Worm (Caenorhabditis elegans): ENCODE data around the gene mdt-11.
A peak's percentile ranks its signal among the peaks of the same experiment; 100 is the strongest.

mdt-11 gene

DNA sequence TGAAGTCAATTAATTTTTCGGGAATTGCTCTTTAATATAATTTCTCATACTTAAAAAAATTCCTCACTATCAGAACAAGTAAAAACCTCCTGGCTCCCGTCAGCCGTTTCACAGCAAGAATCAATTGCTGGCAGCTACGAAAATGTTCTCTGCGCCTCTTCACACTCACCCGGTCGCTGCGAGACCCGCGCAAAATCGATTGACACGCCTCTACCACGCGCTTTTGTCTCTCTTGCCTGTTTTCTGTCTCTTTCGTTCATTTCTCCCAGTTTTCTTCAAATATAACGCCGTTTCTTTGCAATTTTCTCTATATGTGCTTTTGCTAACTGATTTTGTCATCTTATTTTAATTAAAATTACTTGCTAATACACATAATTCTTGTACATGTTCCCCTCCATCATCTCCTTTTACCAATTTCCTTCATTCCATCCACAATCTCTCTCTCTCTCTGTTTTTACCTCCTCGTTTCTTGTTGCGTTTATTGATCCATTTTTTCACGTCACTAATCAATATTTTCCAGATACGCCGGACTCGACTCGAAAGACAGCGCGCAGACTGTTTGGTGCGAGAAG, 3.5 kb downstream of the mdt-11 start, which contains the start of gene pcf-11 (continued):
- TF ChIP-seq let-526 (GFP tag; IDR thresholded peaks at IDR 0.05) (no peak), egl-18 (GFP tag; IDR thresholded peaks at IDR 0.05) (no peak), ztf-28 (GFP tag; IDR thresholded peaks at IDR 0.05) (no peak), cebp-1 (GFP tag; IDR thresholded peaks at IDR 0.05) (no peak), cebp-1 (tag; optimal IDR thresholded peaks at IDR 0.05) (peak; percentile 47), cebp-2 (GFP tag; IDR thresholded peaks at IDR 0.05) (no peak), ZK185.1 (tag; optimal IDR thresholded peaks at IDR 0.05; ENCODE audit: poor library complexity, severe bottlenecking) (peak; percentile 5), attf-5 (GFP tag; optimal IDR thresholded peaks at IDR 0.05) (peak; percentile 26), zim-3 (tag; optimal IDR thresholded peaks at IDR 0.05) (no peak), nhr-80 (tag; optimal IDR thresholded peaks at IDR 0.05) (peak; percentile 24), lin-26 (GFP tag; IDR thresholded peaks at IDR 0.05) (no peak), C17E4.6 (GFP tag; IDR thresholded peaks at IDR 0.05) (no peak)

DNA sequence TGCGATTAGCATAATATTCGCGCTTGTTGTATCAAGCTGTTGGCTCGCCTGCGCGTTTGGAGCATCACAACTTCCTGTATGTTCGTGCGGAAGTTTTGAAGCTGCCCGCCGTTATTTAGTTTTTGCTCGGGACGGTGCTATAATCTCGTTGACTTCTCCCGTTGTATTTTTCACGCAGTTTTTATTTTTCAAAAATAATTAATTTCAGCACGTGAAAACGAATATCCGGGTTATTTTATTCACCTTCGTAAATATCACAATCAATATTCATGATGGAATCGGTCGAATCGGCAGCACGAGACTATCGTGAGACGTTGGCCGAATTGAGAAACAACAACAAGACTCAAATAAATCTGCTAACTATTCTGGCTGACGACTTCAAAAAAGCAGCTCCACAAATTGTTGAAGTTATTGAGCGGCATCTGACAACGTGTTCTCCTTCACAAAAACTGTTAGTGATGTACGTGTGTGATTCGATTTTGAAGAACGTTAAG, 4.2 kb downstream of the mdt-11 start:
- no peak for TF ChIP-seq ceh-58 (GFP tag; IDR thresholded peaks at IDR 0.05)
- no peak for TF ChIP-seq lsy-27 (tag; optimal IDR thresholded peaks at IDR 0.05; ENCODE audit: borderline replicate concordance, insufficient read depth)
- peak; percentile 52 for TF ChIP-seq lin-54 (GFP tag; optimal IDR thresholded peaks at IDR 0.05)
- TF ChIP-seq ztf-28 (GFP tag; IDR thresholded peaks at IDR 0.05): 0 out of 2 replicates have a peak, but pooled peaks have one; percentile 19
- TF ChIP-seq Y79H2A.3 (GFP tag; conservative IDR thresholded peaks at IDR 0.05): peak; percentile 67; the same call in 1 of the 2 replicates
- no peak for TF ChIP-seq F57C9.4 (tag; optimal IDR thresholded peaks at IDR 0.05)
- TF ChIP-seq Y56A3A.18 (GFP tag; IDR thresholded peaks at IDR 0.05): peak; percentile 11; the same call in 1 of the 2 replicates
- TF ChIP-seq efl-1 (GFP tag; optimal IDR thresholded peaks at IDR 0.05): no peak
- peak; percentile 55 for TF ChIP-seq D2030.7 (GFP tag; IDR thresholded peaks at IDR 0.05)
- TF ChIP-seq atf-7 (tag; optimal IDR thresholded peaks at IDR 0.05): peak; percentile 27
- peak; percentile 45; the same call in 1 of the 2 replicates for TF ChIP-seq pbrm-1 (GFP tag; IDR thresholded peaks at IDR 0.05)
- TF ChIP-seq hrde-1 (tag; optimal IDR thresholded peaks at IDR 0.05; ENCODE audit: borderline replicate concordance): peak; percentile 58
- peak; percentile 60; the same call in 1 of the 2 replicates for TF ChIP-seq K11D2.4 (GFP tag; IDR thresholded peaks at IDR 0.05)
- no peak for TF ChIP-seq cebp-2 (GFP tag; IDR thresholded peaks at IDR 0.05)
- TF ChIP-seq snpc-1.1 (tag; optimal IDR thresholded peaks at IDR 0.05; ENCODE audit: insufficient read depth): no peak
- TF ChIP-seq ets-4 (GFP tag; optimal IDR thresholded peaks at IDR 0.05): no peak
- no peak for TF ChIP-seq cebp-1 (GFP tag; IDR thresholded peaks at IDR 0.05)
- TF ChIP-seq cebp-1 (tag; optimal IDR thresholded peaks at IDR 0.05): peak; percentile 49
- 0 out of 2 replicates have a peak, but pooled peaks have one; percentile 24 for TF ChIP-seq ceh-91 (GFP tag; IDR thresholded peaks at IDR 0.05)
- peak; percentile 45 for TF ChIP-seq nhr-90 (tag; optimal IDR thresholded peaks at IDR 0.05)
- no peak for TF ChIP-seq F22D6.2 (tag; optimal IDR thresholded peaks at IDR 0.05)
- TF ChIP-seq let-607 (tag; optimal IDR thresholded peaks at IDR 0.05): peak in 1 of 2 experiments; percentile 21
- TF ChIP-seq tbp1 (GFP tag; optimal IDR thresholded peaks at IDR 0.05): peak; percentile 48
- peak; percentile 23 for TF ChIP-seq die-1 (tag; optimal IDR thresholded peaks at IDR 0.05)
- TF ChIP-seq bed-1 (GFP tag; IDR thresholded peaks at IDR 0.05): no peak
- TF ChIP-seq attf-3 (GFP tag; conservative IDR thresholded peaks at IDR 0.05): peak; percentile 16; the same call in 1 of the 2 replicates
- TF ChIP-seq ceh-100 (GFP tag; IDR thresholded peaks at IDR 0.05): no peak; the same call in 1 of the 2 replicates
- TF ChIP-seq B0261.1 (tag; optimal IDR thresholded peaks at IDR 0.05): peak; percentile 19
- TF ChIP-seq rpc-1 (optimal IDR thresholded peaks at IDR 0.05): no peak
- TF ChIP-seq rpc-1 (tag; optimal IDR thresholded peaks at IDR 0.05): no peak
- no peak for TF ChIP-seq fkh-3 (tag; optimal IDR thresholded peaks at IDR 0.05)
- TF ChIP-seq nhr-80 (tag; optimal IDR thresholded peaks at IDR 0.05): peak; percentile 9
- TF ChIP-seq Y67H2A.10 (GFP tag; conservative IDR thresholded peaks at IDR 0.05): peak; percentile 12; the same call in 1 of the 2 replicates
- no peak for TF ChIP-seq nfya-1 (tag; optimal IDR thresholded peaks at IDR 0.05; ENCODE audit: borderline replicate concordance, insufficient read depth)
- peak; percentile 43 for TF ChIP-seq madf-10 (tag; optimal IDR thresholded peaks at IDR 0.05)
- TF ChIP-seq Y53F4B.3 (GFP tag; IDR thresholded peaks at IDR 0.05): peak; percentile 53; the same call in 1 of the 2 replicates
- TF ChIP-seq snpc-4 (GFP tag; optimal IDR thresholded peaks at IDR 0.05): no peak
- peak in 2 of 4 experiments; percentile 26 to 43 for TF ChIP-seq snpc-4 (tag; optimal IDR thresholded peaks at IDR 0.05)
